Worm (Caenorhabditis elegans) whole organism, L2 larva: ENCODE data around the gene T07A9.14.

Experiments used
- C34F6.9 ChIP-seq: fragments of 150-350 bp; optimal IDR thresholded peaks from 2 replicates; lab custom pipeline; 2014; ENCODE audit warnings: missing biosample characterization, missing genetic modification characterization
- F13H6.1 ChIP-seq: sonication (generic microtip); optimal IDR thresholded peaks from 2 replicates; lab custom pipeline; 2016; ENCODE audit warnings: missing genetic modification characterization, missing compliant biosample characterization
- R02D3.7 ChIP-seq: fragments of 150-350 bp; optimal IDR thresholded peaks from 2 replicates; lab custom pipeline; 2014; ENCODE audit warnings: missing biosample characterization, missing genetic modification characterization
- ZK546.5 ChIP-seq: sonication (generic microtip); optimal IDR thresholded peaks from 2 replicates; lab custom pipeline; 2017; ENCODE audit warnings: missing biosample characterization, missing genetic modification characterization
- alr-1 ChIP-seq: fragments of 150-350 bp; optimal IDR thresholded peaks from 2 replicates; lab custom pipeline; 2014; ENCODE audit warnings: missing biosample characterization, missing genetic modification characterization
- aly-2 ChIP-seq: fragments of 150-350 bp; optimal IDR thresholded peaks from 2 replicates; lab custom pipeline; 2014; ENCODE audit warnings: missing biosample characterization, missing genetic modification characterization
- ama-1 ChIP-seq: fragments of 150-350 bp; optimal IDR thresholded peaks from 2 replicates; lab custom pipeline; 2018; ENCODE audit warnings: inconsistent platforms
- blmp-1 ChIP-seq: sonication (generic microtip); optimal IDR thresholded peaks from 2 replicates; lab custom pipeline; 2017; ENCODE audit warnings: missing genetic modification characterization, mild to moderate bottlenecking, missing compliant biosample characterization, antibody characterized with exemption, moderate library complexity; ENCODE audit not compliant: insufficient read depth
- ceh-82 ChIP-seq: fragments of 150-350 bp; optimal IDR thresholded peaks from 2 replicates; lab custom pipeline; 2014; ENCODE audit warnings: missing biosample characterization, missing genetic modification characterization
- crh-2 ChIP-seq: sonication (generic microtip); optimal IDR thresholded peaks from 2 replicates; lab custom pipeline; 2017; ENCODE audit warnings: missing biosample characterization, missing genetic modification characterization
- egl-27 ChIP-seq: sonication (generic microtip); optimal IDR thresholded peaks from 3 replicates; lab custom pipeline; 2017; ENCODE audit warnings: missing biosample characterization, missing genetic modification reagents, missing genetic modification characterization
- elt-1 ChIP-seq: fragments of 150-350 bp; optimal IDR thresholded peaks from 2 replicates; lab custom pipeline; 2014; ENCODE audit warnings: missing biosample characterization, missing genetic modification characterization
- elt-3 ChIP-seq: sonication (generic microtip); optimal IDR thresholded peaks from 2 replicates; lab custom pipeline; 2017; ENCODE audit warnings: missing biosample characterization, missing genetic modification characterization
- fos-1 ChIP-seq: fragments of 150-350 bp; optimal IDR thresholded peaks from 2 replicates; lab custom pipeline; 2014; ENCODE audit warnings: missing biosample characterization, missing genetic modification characterization
- gmeb-1 ChIP-seq: fragments of 150-350 bp; optimal IDR thresholded peaks from 2 replicates; lab custom pipeline; 2014; ENCODE audit warnings: missing biosample characterization, missing genetic modification characterization
- lin-11 ChIP-seq: fragments of 150-350 bp; sonication (generic microtip); optimal IDR thresholded peaks from 2 replicates; lab custom pipeline; 2014; ENCODE audit warnings: missing biosample characterization, missing genetic modification characterization, inconsistent platforms, mixed read lengths
- lin-13 ChIP-seq: fragments of 150-350 bp; optimal IDR thresholded peaks from 2 replicates; lab custom pipeline; 2014; ENCODE audit warnings: missing biosample characterization, missing genetic modification reagents, missing genetic modification characterization
- lsy-2 ChIP-seq, 2 experiments: fragments of 150-350 bp in 1 of 2; sonication (generic microtip) in 1 of 2; optimal IDR thresholded peaks; 2 replicates each; lab custom pipeline; 2014 to 2017; ENCODE audit warnings: missing biosample characterization in 2 of 2, missing genetic modification characterization in 2 of 2
- mab-5 ChIP-seq: fragments of 150-350 bp; optimal IDR thresholded peaks from 2 replicates; lab custom pipeline; 2014; ENCODE audit warnings: missing biosample characterization, missing genetic modification characterization
- mbf-1 ChIP-seq: sonication (generic microtip); optimal IDR thresholded peaks from 2 replicates; lab custom pipeline; 2017; ENCODE audit warnings: missing biosample characterization, missing genetic modification characterization
- nhr-10 ChIP-seq: sonication (generic microtip); optimal IDR thresholded peaks from 2 replicates; lab custom pipeline; 2017; ENCODE audit warnings: missing biosample characterization, missing genetic modification characterization
- nhr-11 ChIP-seq: fragments of 150-350 bp; optimal IDR thresholded peaks from 2 replicates; lab custom pipeline; 2014; ENCODE audit warnings: missing biosample characterization, missing genetic modification characterization
- nhr-129 ChIP-seq: fragments of 150-350 bp; optimal IDR thresholded peaks from 2 replicates; lab custom pipeline; 2014; ENCODE audit warnings: missing biosample characterization, missing genetic modification characterization
- nhr-21 ChIP-seq: fragments of 150-350 bp; optimal IDR thresholded peaks from 2 replicates; lab custom pipeline; 2014; ENCODE audit warnings: missing biosample characterization, missing genetic modification characterization
- nhr-23 ChIP-seq: fragments of 150-350 bp; optimal IDR thresholded peaks from 2 replicates; lab custom pipeline; 2014; ENCODE audit warnings: missing biosample characterization, missing genetic modification reagents, missing genetic modification characterization
- nhr-237 ChIP-seq: fragments of 150-350 bp; optimal IDR thresholded peaks from 2 replicates; lab custom pipeline; 2014; ENCODE audit warnings: missing biosample characterization, missing genetic modification characterization
- nhr-25 ChIP-seq: fragments of 150-350 bp; sonication (generic microtip); optimal IDR thresholded peaks from 3 replicates; lab custom pipeline; 2014; ENCODE audit warnings: missing biosample characterization, missing genetic modification characterization
- nhr-6 ChIP-seq: fragments of 150-350 bp; optimal IDR thresholded peaks from 2 replicates; lab custom pipeline; 2014; ENCODE audit warnings: missing biosample characterization, missing genetic modification characterization
- peb-1 ChIP-seq: fragments of 150-350 bp; optimal IDR thresholded peaks from 2 replicates; lab custom pipeline; 2014; ENCODE audit warnings: missing biosample characterization, missing genetic modification characterization
- sem-4 ChIP-seq: fragments of 150-350 bp; optimal IDR thresholded peaks from 2 replicates; lab custom pipeline; 2014; ENCODE audit warnings: missing biosample characterization, missing genetic modification reagents, missing genetic modification characterization
- skn-1 ChIP-seq: sonication (generic microtip); optimal IDR thresholded peaks from 2 replicates; lab custom pipeline; 2017; ENCODE audit warnings: missing biosample characterization, missing genetic modification characterization
- sma-3 ChIP-seq: sonication (generic microtip); optimal IDR thresholded peaks from 2 replicates; lab custom pipeline; 2016; ENCODE audit warnings: missing genetic modification reagents, missing genetic modification characterization, missing compliant biosample characterization
- snpc-4 ChIP-seq: fragments of 150-350 bp; optimal IDR thresholded peaks from 2 replicates; lab custom pipeline; 2014; ENCODE audit warnings: missing biosample characterization, missing genetic modification characterization
- unc-39 ChIP-seq: fragments of 150-350 bp; optimal IDR thresholded peaks from 2 replicates; lab custom pipeline; 2014; ENCODE audit warnings: missing biosample characterization, missing genetic modification characterization
- unc-55 ChIP-seq: fragments of 150-350 bp; sonication (generic microtip); optimal IDR thresholded peaks from 3 replicates; lab custom pipeline; 2014; ENCODE audit warnings: missing biosample characterization, missing genetic modification reagents, missing genetic modification characterization
- unc-62 ChIP-seq: fragments of 150-350 bp; optimal IDR thresholded peaks from 2 replicates; lab custom pipeline; 2014; ENCODE audit warnings: missing biosample characterization, missing genetic modification reagents, missing genetic modification characterization
- zag-1 ChIP-seq: fragments of 150-350 bp; optimal IDR thresholded peaks from 2 replicates; lab custom pipeline; 2014; ENCODE audit warnings: missing biosample characterization, missing genetic modification characterization
- ztf-1 ChIP-seq: fragments of 200-800 bp; sonication (Bioruptor generic); conservative IDR thresholded peaks from 2 replicates; pipeline ENCODE4 v1.3.6; 2022; ENCODE audit warnings: missing genetic modification characterization, missing compliant biosample characterization
- ztf-11 ChIP-seq: sonication (generic microtip); optimal IDR thresholded peaks from 2 replicates; lab custom pipeline; 2017; ENCODE audit warnings: missing biosample characterization, missing genetic modification characterization
- ztf-4 ChIP-seq: fragments of 150-350 bp; optimal IDR thresholded peaks from 2 replicates; lab custom pipeline; 2014; ENCODE audit warnings: missing biosample characterization, missing genetic modification characterization

The T07A9.14 gene

ce11 chrIV:366406-366805 is 20.1 kb upstream of the T07A9.14 start (continued):
- no peak for TF ChIP-seq mab-5
- TF ChIP-seq skn-1: no peak
- TF ChIP-seq ZK546.5: no peak
- no peak for TF ChIP-seq nhr-23
- no peak for TF ChIP-seq nhr-11
- no peak for TF ChIP-seq zag-1 (tag; lab: Kevin White, UChicago)
- TF ChIP-seq blmp-1 (tag; lab: Kevin White, UChicago): peak; percentile 57
- TF ChIP-seq R02D3.7 (tag; lab: Kevin White, UChicago): no peak
- TF ChIP-seq ztf-4 (tag; lab: Kevin White, UChicago): no peak
- TF ChIP-seq egl-27 (tag; lab: Kevin White, UChicago): no peak
- TF ChIP-seq sem-4: no peak
- no peak for TF ChIP-seq peb-1 (tag; lab: Kevin White, UChicago)
- no peak for TF ChIP-seq gmeb-1 (tag; lab: Kevin White, UChicago)
- TF ChIP-seq nhr-129: peak; percentile 67
- TF ChIP-seq nhr-10: no peak
- TF ChIP-seq elt-1 (tag; lab: Kevin White, UChicago): no peak
- TF ChIP-seq ama-1 (lab: Kevin White, UChicago): no peak
- no peak for TF ChIP-seq elt-3
- no peak for TF ChIP-seq ztf-1 (GFP tag; lab: Robert Waterston, UW)
- TF ChIP-seq unc-55 (GFP tag; lab: Kevin White, UChicago): peak; percentile 77
- TF ChIP-seq sma-3 (GFP tag; lab: Kevin White, UChicago): no peak
- no peak for TF ChIP-seq ztf-11
- no peak for TF ChIP-seq mbf-1 (tag; lab: Kevin White, UChicago)
- TF ChIP-seq unc-62 (GFP tag; lab: Kevin White, UChicago): no peak
- no peak for TF ChIP-seq lin-13 (GFP tag; lab: Kevin White, UChicago)

ce11 chrIV:372146-372789 is 14.2 kb upstream of the T07A9.14 start:
- peak; percentile 74 for TF ChIP-seq unc-55 (GFP tag; lab: Kevin White, UChicago)
- TF ChIP-seq C34F6.9 (tag; lab: Kevin White, UChicago): peak; percentile 11
- TF ChIP-seq fos-1 (tag; lab: Kevin White, UChicago): no peak
- TF ChIP-seq ceh-82 (tag; lab: Kevin White, UChicago): no peak
- TF ChIP-seq nhr-129: no peak
- TF ChIP-seq alr-1: no peak
- no peak for TF ChIP-seq crh-2 (tag; lab: Kevin White, UChicago)
- no peak for TF ChIP-seq R02D3.7 (tag; lab: Kevin White, UChicago)
- TF ChIP-seq aly-2 (tag; lab: Kevin White, UChicago): no peak

- no peak for TF ChIP-seq nhr-23
- TF ChIP-seq unc-55 (GFP tag; lab: Kevin White, UChicago): no peak
- TF ChIP-seq zag-1 (tag; lab: Kevin White, UChicago): no peak
- no peak for TF ChIP-seq R02D3.7 (tag; lab: Kevin White, UChicago)
- TF ChIP-seq nhr-6 (tag; lab: Kevin White, UChicago): no peak
- no peak for TF ChIP-seq nhr-25
- no peak for TF ChIP-seq lin-11 (tag; lab: Kevin White, UChicago)
- no peak for TF ChIP-seq elt-1 (tag; lab: Kevin White, UChicago)
- TF ChIP-seq ztf-4 (tag; lab: Kevin White, UChicago): no peak
- no peak for TF ChIP-seq egl-27 (tag; lab: Kevin White, UChicago)
- no peak for TF ChIP-seq lsy-2 (tag; optimal IDR thresholded peaks at IDR 0.05; lab: Kevin White, UChicago)
- no peak for TF ChIP-seq F13H6.1 (tag; lab: Kevin White, UChicago)
- TF ChIP-seq nhr-237 (tag; lab: Kevin White, UChicago): no peak
- no peak for TF ChIP-seq nhr-11
- TF ChIP-seq ztf-11: no peak
Measured at ce11 chrIV:373963-374362, 12.5 kb upstream of the T07A9.14 start.

ce11 chrIV:375915-376314 is 10.6 kb upstream of the T07A9.14 start, which contains the start of gene fln-1:
Gene fln-1, minus strand, starts transcription at chrIV:376015.
- TF ChIP-seq nhr-23 (no peak), F13H6.1 (tag; lab: Kevin White, UChicago) (no peak), nhr-21 (tag; lab: Kevin White, UChicago) (no peak), nhr-11 (no peak), skn-1 (no peak), sma-3 (GFP tag; lab: Kevin White, UChicago) (no peak), C34F6.9 (tag; lab: Kevin White, UChicago) (no peak), ztf-1 (GFP tag; lab: Robert Waterston, UW) (no peak), unc-39 (no peak), mab-5 (no peak), zag-1 (tag; lab: Kevin White, UChicago) (no peak), lin-13 (GFP tag; lab: Kevin White, UChicago) (no peak), ztf-4 (tag; lab: Kevin White, UChicago) (no peak), snpc-4 (no peak)
- TF ChIP-seq, all 48 proteins: peak for 0
